Fruit fly (Drosophila melanogaster): ENCODE measurements around the gene Ude.

Gene Ude

DNA sequence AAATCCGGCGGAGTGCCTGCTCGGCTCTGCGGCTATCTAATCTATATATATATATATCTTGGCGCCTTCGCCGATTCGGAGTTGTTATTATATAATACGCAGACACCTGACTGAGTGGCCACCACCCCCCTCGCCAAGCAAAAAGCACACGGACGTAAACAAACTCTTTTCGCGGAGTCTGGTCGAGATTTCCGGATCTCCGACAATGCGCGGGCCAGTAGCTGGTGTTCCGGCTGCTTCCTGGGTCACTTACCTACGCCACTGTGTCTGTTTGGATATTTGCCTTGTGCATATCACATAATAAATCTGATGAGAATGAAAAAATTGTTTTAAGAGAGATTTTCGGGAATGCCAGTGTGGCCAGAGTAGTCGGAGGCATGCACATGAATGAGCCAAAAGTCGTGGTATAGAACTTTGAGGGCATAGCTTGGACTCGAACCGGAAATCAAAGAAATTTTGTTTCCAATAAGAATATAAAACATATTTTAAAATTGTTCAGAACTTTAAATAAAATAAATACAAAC is 12.4 kb downstream of the Ude start, which contains the start of gene CG5805 (continued):
- TF ChIP-seq B-H2 (GFP tag; optimal IDR thresholded peaks at IDR 0.05): peak; percentile 86
- TF ChIP-seq CG4820 (GFP tag; optimal IDR thresholded peaks at IDR 0.05): peak; percentile 73
- peak; percentile 49 for TF ChIP-seq fd102C (GFP tag; optimal IDR thresholded peaks at IDR 0.05)
- peak; percentile 87 for TF ChIP-seq vvl (GFP tag; IDR thresholded peaks at IDR 0.05)
- peak; percentile 90 for TF ChIP-seq CG3847 (GFP tag; IDR thresholded peaks at IDR 0.05)
- peak; percentile 65 for TF ChIP-seq bigmax (GFP tag; optimal IDR thresholded peaks at IDR 0.05)
- peak; percentile 16 for TF ChIP-seq CG7786 (GFP tag; optimal IDR thresholded peaks at IDR 0.05)
- peak; percentile 77 for TF ChIP-seq stc (GFP tag; IDR thresholded peaks at IDR 0.05)
- TF ChIP-seq her (GFP tag; optimal IDR thresholded peaks at IDR 0.05): peak; percentile 41
- peak; percentile 62 for TF ChIP-seq ind (GFP tag; optimal IDR thresholded peaks at IDR 0.05)
- TF ChIP-seq Dfd (GFP tag; optimal IDR thresholded peaks at IDR 0.05): no peak
- peak; percentile 55 for TF ChIP-seq gsb-n (tag; optimal IDR thresholded peaks at IDR 0.05)
- TF ChIP-seq CG10431 (GFP tag; optimal IDR thresholded peaks at IDR 0.05): peak; percentile 56
- peak; percentile 75 for TF ChIP-seq CG18764 (GFP tag; optimal IDR thresholded peaks at IDR 0.05)
- peak; percentile 67 for TF ChIP-seq CG30403 (GFP tag; optimal IDR thresholded peaks at IDR 0.05)
- peak; percentile 81 for TF ChIP-seq Ptx1 (GFP tag; IDR thresholded peaks at IDR 0.05)
- peak; percentile 57 for TF ChIP-seq lilli (GFP tag; optimal IDR thresholded peaks at IDR 0.05)
- TF ChIP-seq CG18262 (tag; optimal IDR thresholded peaks at IDR 0.05): peak; percentile 65
- peak; percentile 56 for TF ChIP-seq Atf-2 (GFP tag; optimal IDR thresholded peaks at IDR 0.05)
- peak; percentile 73 for TF ChIP-seq CG11398 (GFP tag; optimal IDR thresholded peaks at IDR 0.05)
- peak; percentile 88 for TF ChIP-seq crol (GFP tag; IDR thresholded peaks at IDR 0.05)
- no peak for TF ChIP-seq HLH4C (GFP tag; IDR thresholded peaks at IDR 0.05; ENCODE audit: partially characterized antibody)
- peak; percentile 21 for TF ChIP-seq Antp (GFP tag; optimal IDR thresholded peaks at IDR 0.05)
- TF ChIP-seq gsb (GFP tag; IDR thresholded peaks at IDR 0.05): peak; percentile 55
- TF ChIP-seq exex (tag; optimal IDR thresholded peaks at IDR 0.05): peak; percentile 56
- TF ChIP-seq aop (GFP tag; IDR thresholded peaks at IDR 0.05): no peak
- TF ChIP-seq PHDP (tag; optimal IDR thresholded peaks at IDR 0.05): peak; percentile 87
- no peak for TF ChIP-seq CG7963 (GFP tag; IDR thresholded peaks at IDR 0.05; ENCODE audit: partially characterized antibody)
- TF ChIP-seq Aef1 (GFP tag; IDR thresholded peaks at IDR 0.05): peak; percentile 19; the same call in 1 of the 3 replicates
- TF ChIP-seq dm (GFP tag; optimal IDR thresholded peaks at IDR 0.05): peak; percentile 86
- peak; percentile 47; the same call in 2 of the 3 replicates for TF ChIP-seq CG2199 (GFP tag; IDR thresholded peaks at IDR 0.05)
- TF ChIP-seq Trl (optimal IDR thresholded peaks at IDR 0.05): peak in 1 of 2 experiments; percentile 18
- TF ChIP-seq Trl (GFP tag; optimal IDR thresholded peaks at IDR 0.05): peak; percentile 71
- peak; percentile 81 for TF ChIP-seq wdn (GFP tag; IDR thresholded peaks at IDR 0.05)
- peak; percentile 68 for TF ChIP-seq Spps (tag; optimal IDR thresholded peaks at IDR 0.05)
- TF ChIP-seq ems (GFP tag; optimal IDR thresholded peaks at IDR 0.05): peak; percentile 73
- no peak for TF ChIP-seq CG15073 (GFP tag; optimal IDR thresholded peaks at IDR 0.05)
- TF ChIP-seq Lim3 (GFP tag; IDR thresholded peaks at IDR 0.05): no peak
- peak; percentile 92 for TF ChIP-seq CG3281 (GFP tag; optimal IDR thresholded peaks at IDR 0.05)
- peak; percentile 59 for TF ChIP-seq CG2120 (GFP tag; optimal IDR thresholded peaks at IDR 0.05)
- no peak for TF ChIP-seq Dll (GFP tag; IDR thresholded peaks at IDR 0.05; ENCODE audit: partially characterized antibody)
- peak; percentile 67 to 79 for TF ChIP-seq chif (GFP tag; optimal IDR thresholded peaks at IDR 0.05)
- peak; percentile 56 for TF ChIP-seq Sry-δ (GFP tag; optimal IDR thresholded peaks at IDR 0.05)
- TF ChIP-seq slou (GFP tag; optimal IDR thresholded peaks at IDR 0.05): peak; percentile 58
- peak; percentile 90 for TF ChIP-seq CG2116 (GFP tag; optimal IDR thresholded peaks at IDR 0.05)
- TF ChIP-seq Gug (GFP tag; IDR thresholded peaks at IDR 0.05): no peak
- peak; percentile 64 for TF ChIP-seq pita (GFP tag; optimal IDR thresholded peaks at IDR 0.05)
- no peak for TF ChIP-seq CG16813 (GFP tag; IDR thresholded peaks at IDR 0.05; ENCODE audit: partially characterized antibody)
- peak; percentile 76 for TF ChIP-seq BtbVII (GFP tag; optimal IDR thresholded peaks at IDR 0.05)
- TF ChIP-seq CG33557 (GFP tag; optimal IDR thresholded peaks at IDR 0.05): peak; percentile 78
- TF ChIP-seq ap (GFP tag; IDR thresholded peaks at IDR 0.05): peak; percentile 54; the same call in 1 of the 2 replicates
- TF ChIP-seq CG10366 (GFP tag; IDR thresholded peaks at IDR 0.05): peak; percentile 84

All from whole organism, embryonic.